Worm (Caenorhabditis elegans) whole organism, L4 larva: ENCODE results near the gene F22E12.3.

ENCODE experiments used
- D1046.2 ChIP-seq: fragments of 200-800 bp; sonication (Bioruptor generic); IDR thresholded peaks from 2 replicates; pipeline ENCODE4 v1.3.6; 2022; ENCODE audit warnings: missing genetic modification characterization, missing compliant biosample characterization
- T20F7.1 ChIP-seq: fragments of 200-800 bp; sonication (Bioruptor generic); optimal IDR thresholded peaks from 2 replicates; lab custom pipeline; 2018; ENCODE audit warnings: mild to moderate bottlenecking, missing genetic modification characterization, missing compliant biosample characterization
- T26A8.4 ChIP-seq: fragments of 200-800 bp; sonication (Bioruptor generic); IDR thresholded peaks from 2 replicates; pipeline ENCODE4 v1.3.6; 2022; ENCODE audit warnings: missing genetic modification characterization, missing compliant biosample characterization
- Y105C5A.15 ChIP-seq: fragments of 200-800 bp; sonication (Bioruptor generic); IDR thresholded peaks from 2 replicates; pipeline ENCODE4 v1.3.6; 2022; ENCODE audit warnings: missing genetic modification characterization, missing compliant biosample characterization
- Y75B8A.6 ChIP-seq: fragments of 200-800 bp; sonication (Bioruptor generic); IDR thresholded peaks from 2 replicates; pipeline ENCODE4 v1.3.6; 2022; ENCODE audit warnings: missing genetic modification reagents, missing genetic modification characterization, missing compliant biosample characterization
- ZK337.2 ChIP-seq: fragments of 200-800 bp; sonication (Bioruptor generic); IDR thresholded peaks from 2 replicates; pipeline ENCODE4 v1.3.6; 2022; ENCODE audit warnings: missing genetic modification reagents, missing genetic modification characterization, missing compliant biosample characterization
- arid-1 ChIP-seq: fragments of 200-800 bp; sonication (Bioruptor generic); conservative IDR thresholded peaks from 2 replicates; pipeline ENCODE4 v1.3.6; 2022; ENCODE audit warnings: missing genetic modification reagents, missing genetic modification characterization, missing compliant biosample characterization
- ceh-28 ChIP-seq: fragments of 150-350 bp; optimal IDR thresholded peaks from 2 replicates; lab custom pipeline; 2014; ENCODE audit warnings: missing biosample characterization, missing genetic modification reagents, missing genetic modification characterization
- ceh-32 ChIP-seq: sonication (generic microtip); optimal IDR thresholded peaks from 2 replicates; lab custom pipeline; 2016; ENCODE audit warnings: mild to moderate bottlenecking, missing genetic modification characterization, missing compliant biosample characterization; ENCODE audit not compliant: poor library complexity
- ceh-62 ChIP-seq: sonication (generic microtip); optimal IDR thresholded peaks from 2 replicates; lab custom pipeline; 2017; ENCODE audit warnings: missing biosample characterization, missing genetic modification characterization
- ces-1 ChIP-seq: fragments of 150-350 bp; sonication (generic microtip); optimal IDR thresholded peaks from 4 replicates; lab custom pipeline; 2014; ENCODE audit warnings: missing biosample characterization, missing genetic modification reagents, missing genetic modification characterization
- ctbp-1 ChIP-seq: fragments of 200-800 bp; sonication (Bioruptor generic); IDR thresholded peaks from 2 replicates; pipeline ENCODE4 v1.3.6; 2022; ENCODE audit warnings: missing genetic modification reagents, missing genetic modification characterization, missing compliant biosample characterization
- daf-12 ChIP-seq: fragments of 150-350 bp; optimal IDR thresholded peaks from 2 replicates; lab custom pipeline; 2014; ENCODE audit warnings: missing biosample characterization, missing genetic modification reagents, missing genetic modification characterization
- daf-8 ChIP-seq: fragments of 200-800 bp; sonication (Bioruptor generic); IDR thresholded peaks from 2 replicates; pipeline ENCODE4 v1.3.6; 2022; ENCODE audit warnings: missing genetic modification characterization, missing compliant biosample characterization
- dpl-1 ChIP-seq: fragments of 150-350 bp; optimal IDR thresholded peaks from 2 replicates; lab custom pipeline; 2014; ENCODE audit warnings: missing biosample characterization, missing genetic modification reagents, missing genetic modification characterization
- fkh-10 ChIP-seq: fragments of 150-350 bp; optimal IDR thresholded peaks from 2 replicates; lab custom pipeline; 2014; ENCODE audit warnings: missing biosample characterization, missing genetic modification reagents, missing genetic modification characterization
- gei-8 ChIP-seq: fragments of 200-800 bp; sonication (Bioruptor generic); optimal IDR thresholded peaks from 2 replicates; lab custom pipeline; 2018; ENCODE audit warnings: mild to moderate bottlenecking, missing genetic modification characterization, missing compliant biosample characterization
- hlh-11 ChIP-seq: fragments of 200-800 bp; sonication (Bioruptor generic); optimal IDR thresholded peaks from 2 replicates; lab custom pipeline; 2018; ENCODE audit warnings: mild to moderate bottlenecking, missing genetic modification characterization, missing compliant biosample characterization
- hlh-30 ChIP-seq: sonication (generic microtip); optimal IDR thresholded peaks from 2 replicates; lab custom pipeline; 2017; ENCODE audit warnings: antibody characterized with exemption, mild to moderate bottlenecking, missing genetic modification characterization, missing compliant biosample characterization; ENCODE audit not compliant: insufficient read depth
- hmg-1.1 ChIP-seq: fragments of 200-800 bp; sonication (Bioruptor generic); IDR thresholded peaks from 2 replicates; pipeline ENCODE4 v1.3.6; 2022; ENCODE audit warnings: missing genetic modification reagents, missing genetic modification characterization, missing compliant biosample characterization
- jun-1 ChIP-seq: fragments of 150-350 bp; optimal IDR thresholded peaks from 2 replicates; lab custom pipeline; 2014; ENCODE audit warnings: missing biosample characterization, missing genetic modification reagents, missing genetic modification characterization
- lim-7 ChIP-seq: fragments of 200-800 bp; sonication (Bioruptor generic); IDR thresholded peaks from 2 replicates; pipeline ENCODE4 v1.3.6; 2022; ENCODE audit warnings: missing genetic modification characterization, missing compliant biosample characterization
- lin-13 ChIP-seq: fragments of 150-350 bp; optimal IDR thresholded peaks from 2 replicates; lab custom pipeline; 2014; ENCODE audit warnings: missing biosample characterization, missing genetic modification reagents, missing genetic modification characterization
- lin-39 ChIP-seq: fragments of 150-350 bp; optimal IDR thresholded peaks from 2 replicates; lab custom pipeline; 2014; ENCODE audit warnings: missing biosample characterization, missing genetic modification reagents, missing genetic modification characterization
- madf-9 ChIP-seq: fragments of 200-800 bp; sonication (Bioruptor generic); conservative IDR thresholded peaks from 2 replicates; pipeline ENCODE4 v1.3.6; 2022; ENCODE audit warnings: missing genetic modification reagents, missing genetic modification characterization, missing compliant biosample characterization
- mep-1 ChIP-seq: fragments of 150-350 bp; sonication (generic microtip); optimal IDR thresholded peaks from 3 replicates; lab custom pipeline; 2014; ENCODE audit warnings: missing biosample characterization, missing genetic modification characterization
- mes-2 ChIP-seq: sonication (generic microtip); optimal IDR thresholded peaks from 2 replicates; lab custom pipeline; 2016; ENCODE audit warnings: missing genotype, mild to moderate bottlenecking, missing genetic modification characterization, missing compliant biosample characterization; ENCODE audit not compliant: poor library complexity, severe bottlenecking
- nhr-102 ChIP-seq: sonication (generic microtip); optimal IDR thresholded peaks from 2 replicates; lab custom pipeline; 2016; ENCODE audit warnings: mild to moderate bottlenecking, missing genetic modification characterization, moderate library complexity, missing compliant biosample characterization
- nhr-11 ChIP-seq: fragments of 150-350 bp; optimal IDR thresholded peaks from 2 replicates; lab custom pipeline; 2014; ENCODE audit warnings: missing biosample characterization, missing genetic modification characterization
- nhr-237 ChIP-seq: sonication (generic microtip); optimal IDR thresholded peaks from 2 replicates; lab custom pipeline; 2017; ENCODE audit warnings: missing biosample characterization, missing genetic modification characterization
- nhr-25 ChIP-seq: sonication (generic microtip); optimal IDR thresholded peaks from 2 replicates; lab custom pipeline; 2017; ENCODE audit warnings: missing genetic modification characterization, mild to moderate bottlenecking, missing compliant biosample characterization, antibody characterized with exemption, moderate library complexity, borderline replicate concordance; ENCODE audit not compliant: insufficient read depth
- nhr-28 ChIP-seq: fragments of 150-350 bp; optimal IDR thresholded peaks from 2 replicates; lab custom pipeline; 2014; ENCODE audit warnings: missing biosample characterization, missing genetic modification characterization
- nhr-42 ChIP-seq: fragments of 200-800 bp; sonication (Bioruptor generic); IDR thresholded peaks from 2 replicates; pipeline ENCODE4 v1.3.6; 2022; ENCODE audit warnings: missing genetic modification characterization, missing compliant biosample characterization
- nhr-6 ChIP-seq: fragments of 150-350 bp; optimal IDR thresholded peaks from 2 replicates; lab custom pipeline; 2014; ENCODE audit warnings: missing biosample characterization, missing genetic modification characterization
- nhr-77 ChIP-seq: fragments of 150-350 bp; optimal IDR thresholded peaks from 2 replicates; lab custom pipeline; 2014; ENCODE audit warnings: missing biosample characterization, missing genetic modification characterization
- pha-4 ChIP-seq, 2 experiments: fragments of 150-350 bp in 1 of 2; fragments of 200-800 bp in 1 of 2; sonication (Bioruptor generic) in 1 of 2; IDR thresholded peaks in 1 of 2; optimal IDR thresholded peaks in 1 of 2; 2 replicates each; pipeline versions ENCODE4 v1.3.6 to Lab custom; 2014 to 2022; ENCODE audit warnings: missing genetic modification characterization in 2 of 2, missing genetic modification reagents in 2 of 2, missing biosample characterization in 1 of 2, missing compliant biosample characterization in 1 of 2
- unc-39 ChIP-seq: sonication (generic microtip); optimal IDR thresholded peaks from 2 replicates; lab custom pipeline; 2017; ENCODE audit warnings: missing biosample characterization, missing genetic modification characterization
- unc-62 ChIP-seq, 3 experiments: fragments of 150-350 bp in 1 of 3; sonication (generic microtip); optimal IDR thresholded peaks in 2 of 3; peaks in 1 of 3; 1 replicate in 1 of 3; 2 replicates in 2 of 3; lab custom pipeline; 2014 to 2017; ENCODE audit warnings: missing biosample characterization in 3 of 3, missing genetic modification characterization in 3 of 3, missing genetic modification reagents in 3 of 3, missing genotype in 1 of 3
- zag-1 ChIP-seq: fragments of 150-350 bp; optimal IDR thresholded peaks from 2 replicates; lab custom pipeline; 2014; ENCODE audit warnings: missing biosample characterization, missing genetic modification characterization
- zfp-3 ChIP-seq: fragments of 200-800 bp; sonication (Bioruptor generic); conservative IDR thresholded peaks from 2 replicates; pipeline ENCODE4 v1.3.6; 2022; ENCODE audit warnings: missing genetic modification reagents, missing genetic modification characterization, missing compliant biosample characterization
- ztf-11 ChIP-seq: fragments of 150-350 bp; optimal IDR thresholded peaks from 2 replicates; lab custom pipeline; 2014; ENCODE audit warnings: missing biosample characterization, missing genetic modification characterization
- ztf-7 ChIP-seq: fragments of 150-350 bp; optimal IDR thresholded peaks from 2 replicates; lab custom pipeline; 2014; ENCODE audit warnings: missing biosample characterization, missing genetic modification characterization

Gene F22E12.3

DNA sequence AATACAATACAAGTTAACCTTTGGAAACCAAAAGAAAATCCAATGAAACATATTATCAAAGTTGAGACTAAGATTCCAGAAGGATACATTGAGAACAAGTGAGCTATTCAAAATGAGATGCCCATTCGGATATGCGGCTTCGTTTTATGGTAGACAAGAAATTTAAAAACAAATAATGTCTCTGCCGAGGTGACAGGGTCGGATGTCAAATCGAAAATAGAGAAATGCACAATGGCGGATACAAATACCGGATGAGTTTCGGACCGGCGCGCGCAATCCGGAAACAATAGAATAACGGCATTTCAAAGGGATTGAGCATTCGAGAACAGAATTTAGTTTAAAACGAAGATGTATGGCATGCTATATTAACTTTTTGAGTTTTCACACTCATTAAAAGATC is at the start of gene F22E12.3:
F22E12.3 (minus strand) TSS at position 101 of the 400 bp plus-strand sequence.
- no peak for TF ChIP-seq Y75B8A.6 (GFP tag; lab: Robert Waterston, UW)
- TF ChIP-seq T20F7.1, result no peak
- TF ChIP-seq ceh-32, result no peak
- TF ChIP-seq ceh-28 (tag; lab: Kevin White, UChicago), result no peak
- TF ChIP-seq zag-1 (tag; lab: Kevin White, UChicago), result no peak
- no peak for TF ChIP-seq lin-39
- TF ChIP-seq daf-8 (GFP tag; lab: Robert Waterston, UW), result no peak
- TF ChIP-seq ceh-62, result no peak
- no peak for TF ChIP-seq jun-1 (tag; lab: Kevin White, UChicago)
- TF ChIP-seq lim-7 (GFP tag; lab: Robert Waterston, UW), result no peak
- TF ChIP-seq ztf-7, result no peak
- TF ChIP-seq dpl-1 (GFP tag; lab: Kevin White, UChicago), result no peak

ce11 chrV:10508855-10509254 is 45.7 kb upstream of the F22E12.3 start, which contains the start of gene C35A5.6:
C35A5.6 (plus strand) TSS chrV:10509137.
- TF ChIP-seq ztf-7 (peak; percentile 97), nhr-77 (no peak), Y105C5A.15 (GFP tag; lab: Robert Waterston, UW) (no peak), ceh-32 (no peak), hlh-30 (tag; lab: Kevin White, UChicago) (peak; percentile 52), nhr-25 (tag; lab: Kevin White, UChicago) (no peak), daf-8 (GFP tag; lab: Robert Waterston, UW) (no peak), nhr-42 (GFP tag; lab: Robert Waterston, UW) (no peak), lim-7 (GFP tag; lab: Robert Waterston, UW) (no peak), T26A8.4 (GFP tag; lab: Robert Waterston, UW) (no peak), nhr-237 (no peak), nhr-6 (tag; lab: Kevin White, UChicago) (no peak), ZK337.2 (GFP tag; lab: Robert Waterston, UW) (no peak), hlh-11 (no peak), daf-12 (tag; lab: Kevin White, UChicago) (no peak), ztf-11 (no peak), Y75B8A.6 (GFP tag; lab: Robert Waterston, UW) (no peak), nhr-11 (no peak), unc-62 (GFP tag; optimal IDR thresholded peaks at IDR 0.05 in 1 of 2; lab: Kevin White, UChicago) (no peak), unc-62 (tag; optimal IDR thresholded peaks at IDR 0.05; lab: Kevin White, UChicago) (no peak), pha-4 (GFP tag; IDR thresholded peaks at IDR 0.05; lab: Robert Waterston, UW) (no peak), pha-4 (tag; optimal IDR thresholded peaks at IDR 0.05; lab: Kevin White, UChicago) (no peak), nhr-28 (tag; lab: Kevin White, UChicago) (peak; percentile 16), mes-2 (tag; lab: Kevin White, UChicago) (no peak), fkh-10 (no peak), madf-9 (GFP tag; lab: Robert Waterston, UW) (no peak)

- TF ChIP-seq gei-8 (GFP tag; lab: Kevin White, UChicago) (no peak), nhr-11 (no peak), Y75B8A.6 (GFP tag; lab: Robert Waterston, UW) (no peak), ZK337.2 (GFP tag; lab: Robert Waterston, UW) (no peak), ctbp-1 (no peak), nhr-42 (GFP tag; lab: Robert Waterston, UW) (no peak), jun-1 (tag; lab: Kevin White, UChicago) (no peak), D1046.2 (GFP tag; lab: Robert Waterston, UW) (no peak), arid-1 (GFP tag; lab: Robert Waterston, UW) (no peak), zfp-3 (GFP tag; lab: Robert Waterston, UW) (no peak), hmg-1.1 (GFP tag; lab: Robert Waterston, UW) (no peak), ces-1 (no peak), unc-39 (no peak), lin-13 (GFP tag; lab: Kevin White, UChicago) (no peak), Y105C5A.15 (GFP tag; lab: Robert Waterston, UW) (no peak), nhr-102 (tag; lab: Kevin White, UChicago) (no peak), ztf-11 (no peak), mep-1 (tag; lab: Kevin White, UChicago) (no peak), unc-62 (GFP tag; optimal IDR thresholded peaks at IDR 0.05 in 1 of 2; lab: Kevin White, UChicago) (no peak), unc-62 (tag; optimal IDR thresholded peaks at IDR 0.05; lab: Kevin White, UChicago) (no peak), T26A8.4 (GFP tag; lab: Robert Waterston, UW) (no peak)
Measured at ce11 chrV:10505553-10505952, 42.4 kb upstream of the F22E12.3 start, which contains the start of gene C35A5.5. C35A5.5 (plus strand) TSS chrV:10505853.
